ENCODE assay signal across 3 fruit fly cellular contexts in the genomic region with DNA sequence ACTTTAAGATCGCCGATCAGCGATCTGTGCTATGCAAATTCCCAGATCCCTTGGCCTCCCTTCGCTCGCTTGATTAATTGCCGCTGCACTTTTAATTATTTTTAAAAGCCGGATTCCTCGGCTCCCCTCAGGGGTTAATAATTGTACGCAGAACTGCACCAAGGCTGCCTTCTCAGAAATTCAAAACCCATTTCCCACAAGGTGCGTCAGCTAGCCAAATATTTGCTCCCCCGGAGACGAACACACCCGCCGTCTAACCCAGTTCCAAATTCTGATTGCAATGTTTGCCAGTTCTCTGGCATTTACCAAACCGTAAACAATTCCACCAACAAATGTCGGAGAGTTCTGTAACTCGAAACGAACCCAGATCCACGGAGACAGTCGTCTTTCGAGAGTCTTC.
TF ChIP-seq lines count a peak whose summit lies in the region.

No protein-coding gene starts in this region.

- no peak for TF ChIP-seq CTCF in whole organism, embryonic (GFP tag; optimal IDR thresholded peaks at IDR 0.05; lab: Kevin White, UChicago)

TF ChIP-seq in whole organism, adult, 20 proteins besides CTCF, POLR2A, EP300 and RAD21:
- TF ChIP-seq bab1 (GFP tag; optimal IDR thresholded peaks at IDR 0.05; lab: Kevin White, UChicago) = no peak
- TF ChIP-seq tj (GFP tag; optimal IDR thresholded peaks at IDR 0.05; lab: Kevin White, UChicago) = peak; percentile 18

TF ChIP-seq in whole organism, embryonic, 481 proteins besides CTCF, POLR2A, EP300 and RAD21:
- peak; percentile 52 for TF ChIP-seq sens (GFP tag; lab: Kevin White, UChicago)
- TF ChIP-seq croc (GFP tag; conservative IDR thresholded peaks at IDR 0.05; lab: Robert Waterston, UW) = no peak
- no peak for TF ChIP-seq CG32532 (GFP tag; IDR thresholded peaks at IDR 0.05; lab: Robert Waterston, UW)
- no peak for TF ChIP-seq ems (GFP tag; optimal IDR thresholded peaks at IDR 0.05; lab: Kevin White, UChicago)
- no peak for TF ChIP-seq hkb (optimal IDR thresholded peaks at IDR 0.05; lab: Kevin White, UChicago)
- no peak for TF ChIP-seq hkb (GFP tag; IDR thresholded peaks at IDR 0.05; lab: Robert Waterston, UW)
TF ChIP-seq in whole organism, embryonic: peak in this region for 1.

TF ChIP-seq in whole organism, prepupa, 60 proteins besides CTCF, POLR2A, EP300 and RAD21:
- TF ChIP-seq svp (GFP tag; lab: Kevin White, UChicago) (peak; percentile 85), CG11762 (GFP tag; optimal IDR thresholded peaks at IDR 0.05; lab: Kevin White, UChicago; ENCODE audit: insufficient read depth) (no peak), CG16779 (tag; optimal IDR thresholded peaks at IDR 0.05; lab: Kevin White, UChicago) (no peak), pdm3 (GFP tag; optimal IDR thresholded peaks at IDR 0.05; lab: Kevin White, UChicago) (no peak), Hr38 (GFP tag; optimal IDR thresholded peaks at IDR 0.05; lab: Kevin White, UChicago) (no peak), acj6 (GFP tag; optimal IDR thresholded peaks at IDR 0.05; lab: Kevin White, UChicago) (no peak), CG9139 (GFP tag; optimal IDR thresholded peaks at IDR 0.05; lab: Kevin White, UChicago) (no peak), fkh (GFP tag; optimal IDR thresholded peaks at IDR 0.05; lab: Kevin White, UChicago) (peak; percentile 61), Hr39 (GFP tag; optimal IDR thresholded peaks at IDR 0.05; lab: Kevin White, UChicago) (no peak), Eip78C (GFP tag; lab: Kevin White, UChicago) (peak; percentile 51)
